Worm (Caenorhabditis elegans) whole organism, early embryonic: Measurements from ENCODE around the gene lin-26.

Experiments
- F13C5.2 ChIP-seq: sonication (generic microtip); optimal IDR thresholded peaks from 2 replicates; lab custom pipeline; 2017; ENCODE audit warnings: mild to moderate bottlenecking, missing genetic modification characterization, inconsistent platforms, missing compliant biosample characterization
- tbx-11 ChIP-seq: fragments of 200-800 bp; sonication (Bioruptor generic); IDR thresholded peaks from 2 replicates; pipeline ENCODE4 v1.3.6; 2022; ENCODE audit warnings: missing genetic modification characterization, missing compliant biosample characterization

DNA sequence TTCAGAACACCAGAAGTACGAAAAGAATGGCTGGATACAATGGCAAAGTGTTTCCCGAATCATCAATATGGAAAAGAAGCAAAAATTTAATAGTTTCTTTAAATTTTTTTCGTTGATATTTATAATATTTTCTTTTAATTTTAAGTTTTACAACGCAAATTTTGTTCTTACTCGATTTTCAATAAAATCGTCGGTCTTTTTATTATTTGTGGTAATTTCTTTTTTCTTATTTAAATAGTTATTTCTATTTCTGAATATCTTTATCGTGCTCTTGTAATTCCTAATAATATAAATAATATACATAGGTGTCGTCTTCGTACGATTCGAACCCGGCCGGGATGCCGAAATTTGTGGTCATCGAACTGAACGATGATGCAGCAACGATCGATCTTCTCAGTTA lies 10.3 kb upstream of the lin-26 start, which contains the start of gene lir-1:
- TF ChIP-seq tbx-11 (GFP tag; lab: Robert Waterston, UW), result no peak
- no peak for TF ChIP-seq F13C5.2 (tag; lab: Kevin White, UChicago)
